Fruit fly (Drosophila melanogaster): Measurements from ENCODE around the gene Adk2.

Gene Adk2

dm6 chr3L:13017803-13018324 lies 4.6 kb downstream of the Adk2 start, which contains the start of the genes mRpL20 and Icmt (continued):
- TF ChIP-seq so (GFP tag; IDR thresholded peaks at IDR 0.05) (peak; percentile 85), otp (GFP tag; IDR thresholded peaks at IDR 0.05) (no peak; the same call in none of the 3 replicates), Rfx (GFP tag; IDR thresholded peaks at IDR 0.05) (peak; percentile 98), CG12391 (tag; optimal IDR thresholded peaks at IDR 0.05) (peak; percentile 95), da (GFP tag; optimal IDR thresholded peaks at IDR 0.05) (no peak), CG43689 (GFP tag; IDR thresholded peaks at IDR 0.05) (peak; percentile 95), CG7556 (GFP tag; optimal IDR thresholded peaks at IDR 0.05) (peak; percentile 92), tio (GFP tag; optimal IDR thresholded peaks at IDR 0.05) (peak; percentile 83), fd3F (GFP tag; optimal IDR thresholded peaks at IDR 0.05) (peak; percentile 95), Dbx (GFP tag; IDR thresholded peaks at IDR 0.05) (peak; percentile 92)

dm6 chr3L:13015823-13016465 lies 6.5 kb downstream of the Adk2 start, which contains the start of gene CG11267:
CG11267 (plus strand) TSS chr3L:13016050.
- TF ChIP-seq al (GFP tag; IDR thresholded peaks at IDR 0.05) = peak; percentile 90
- peak; percentile 89 for TF ChIP-seq E2f1 (GFP tag; IDR thresholded peaks at IDR 0.05)
- TF ChIP-seq ATbp (GFP tag; optimal IDR thresholded peaks at IDR 0.05) = peak; percentile 74
- peak; percentile 72 for TF ChIP-seq CG9215 (GFP tag; IDR thresholded peaks at IDR 0.05)
- TF ChIP-seq CoRest (tag; optimal IDR thresholded peaks at IDR 0.05) = peak; percentile 84
- TF ChIP-seq Adf1 (GFP tag; IDR thresholded peaks at IDR 0.05) = no peak
- peak; percentile 57 for TF ChIP-seq Ravus (GFP tag; IDR thresholded peaks at IDR 0.05)
- peak; percentile 90 for TF ChIP-seq Nf-YA (GFP tag; IDR thresholded peaks at IDR 0.05)
- TF ChIP-seq tx (GFP tag; optimal IDR thresholded peaks at IDR 0.05) = peak; percentile 62
- peak; percentile 84 for TF ChIP-seq unpg (GFP tag; optimal IDR thresholded peaks at IDR 0.05)
- TF ChIP-seq Gug (GFP tag; IDR thresholded peaks at IDR 0.05) = peak; percentile 71; the same call in 3 of the 4 replicates
- peak; percentile 73 for TF ChIP-seq CG18619 (GFP tag; optimal IDR thresholded peaks at IDR 0.05)
- TF ChIP-seq fu2 (GFP tag; optimal IDR thresholded peaks at IDR 0.05) = peak; percentile 70
- TF ChIP-seq Hand (GFP tag; optimal IDR thresholded peaks at IDR 0.05) = peak; percentile 55
- TF ChIP-seq CG11560 (tag; IDR thresholded peaks at IDR 0.05) = no peak; the same call in 2 of the 3 replicates
- peak; percentile 79 for TF ChIP-seq CG18262 (tag; optimal IDR thresholded peaks at IDR 0.05)
- TF ChIP-seq ftz-f1 (GFP tag; optimal IDR thresholded peaks at IDR 0.05) = no peak
- peak; percentile 39 for TF ChIP-seq Dad (GFP tag; optimal IDR thresholded peaks at IDR 0.05)
- TF ChIP-seq btn (GFP tag; optimal IDR thresholded peaks at IDR 0.05) = peak; percentile 34
- TF ChIP-seq CG5953 (GFP tag; IDR thresholded peaks at IDR 0.05) = peak; percentile 92
- peak; percentile 94 for TF ChIP-seq dysf (GFP tag; IDR thresholded peaks at IDR 0.05)
- TF ChIP-seq sug (tag; optimal IDR thresholded peaks at IDR 0.05) = peak; percentile 91
- peak; percentile 71 for TF ChIP-seq crc (GFP tag; optimal IDR thresholded peaks at IDR 0.05)
- no peak for TF ChIP-seq nerfin-2 (GFP tag; IDR thresholded peaks at IDR 0.05; ENCODE audit: partially characterized antibody)
- peak; percentile 36 for TF ChIP-seq CG9797 (GFP tag; optimal IDR thresholded peaks at IDR 0.05)
- TF ChIP-seq Fer1 (GFP tag; optimal IDR thresholded peaks at IDR 0.05) = peak; percentile 88
- no peak for TF ChIP-seq CG8290 (GFP tag; optimal IDR thresholded peaks at IDR 0.05)
- peak; percentile 5 to 94 for TF ChIP-seq CG8290 (tag; optimal IDR thresholded peaks at IDR 0.05)
- no peak for TF ChIP-seq unc-4 (GFP tag; IDR thresholded peaks at IDR 0.05; ENCODE audit: partially characterized antibody)
- peak; percentile 90 for TF ChIP-seq mirr (GFP tag; optimal IDR thresholded peaks at IDR 0.05)
- TF ChIP-seq CG1647 (GFP tag; optimal IDR thresholded peaks at IDR 0.05) = peak; percentile 84
- TF ChIP-seq CG4617 (GFP tag; optimal IDR thresholded peaks at IDR 0.05; ENCODE audit: borderline replicate concordance) = peak; percentile 31
- peak; percentile 88 for TF ChIP-seq CG30403 (GFP tag; optimal IDR thresholded peaks at IDR 0.05)
- no peak for TF ChIP-seq sc (optimal IDR thresholded peaks at IDR 0.05)
- peak; percentile 26 for TF ChIP-seq sc (GFP tag; optimal IDR thresholded peaks at IDR 0.05)
- peak; percentile 76 for TF ChIP-seq HmgD (GFP tag; optimal IDR thresholded peaks at IDR 0.05)
- peak; percentile 87 for TF ChIP-seq BtbVII (GFP tag; optimal IDR thresholded peaks at IDR 0.05)
- peak; percentile 44; the same call in 1 of the 3 replicates for TF ChIP-seq CG6791 (GFP tag; IDR thresholded peaks at IDR 0.05; ENCODE audit: partially characterized antibody)
- TF ChIP-seq CG11247 (GFP tag; IDR thresholded peaks at IDR 0.05) = peak; percentile 89
